Worm (Caenorhabditis elegans): ENCODE measurements around the gene ptr-8.

Gene ptr-8

DNA sequence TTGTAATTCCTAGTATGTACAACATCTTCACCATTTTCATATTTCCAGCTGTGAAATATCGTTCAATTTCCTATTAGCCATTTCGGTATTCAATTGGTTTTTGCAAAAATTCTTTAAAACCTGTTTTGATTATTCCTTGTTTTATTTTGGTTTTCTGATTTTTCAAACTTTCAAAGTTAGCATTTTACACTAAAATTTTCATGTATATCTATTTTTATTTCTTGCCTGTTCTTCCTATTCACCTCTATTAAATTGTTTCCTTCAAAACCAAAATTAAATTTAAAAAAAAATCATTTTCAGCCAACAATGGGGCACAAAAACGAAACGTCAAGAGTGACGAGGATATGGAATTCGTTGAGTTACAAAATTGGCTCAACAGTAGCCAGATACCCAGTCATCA lies at the start of gene ptr-8:
ptr-8 (plus strand) TSS at position 301 of the 400 bp plus-strand sequence.
- no peak for TF ChIP-seq T22C8.4 (GFP tag; IDR thresholded peaks at IDR 0.05)
- TF ChIP-seq ztf-29 (GFP tag; IDR thresholded peaks at IDR 0.05): no peak
- no peak for TF ChIP-seq cog-1 (tag; optimal IDR thresholded peaks at IDR 0.05)
- no peak for TF ChIP-seq ztf-23 (GFP tag; IDR thresholded peaks at IDR 0.05)
- no peak for TF ChIP-seq klf-2 (GFP tag; conservative IDR thresholded peaks at IDR 0.05)
- TF ChIP-seq tab-1 (GFP tag; IDR thresholded peaks at IDR 0.05): no peak

DNA sequence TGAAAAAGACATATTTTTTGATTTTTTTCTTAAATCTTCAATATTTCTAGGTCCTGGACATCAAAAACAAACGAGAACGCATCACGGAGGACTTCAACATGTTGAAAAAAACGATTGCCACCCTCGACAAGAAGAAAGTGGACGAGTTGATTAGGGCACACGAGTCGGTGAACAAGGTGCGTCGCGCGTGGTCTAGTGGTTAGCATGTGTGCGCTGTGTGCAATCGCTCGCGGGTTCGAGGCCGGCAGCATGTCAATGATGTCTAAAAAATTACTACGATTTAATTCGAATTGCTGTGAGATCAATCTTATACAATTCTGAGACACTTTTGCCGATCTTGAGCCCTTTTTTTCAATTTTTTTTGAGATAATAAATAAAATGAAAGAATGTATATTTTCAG lies 49.0 kb upstream of the ptr-8 start:
- TF ChIP-seq med-1 (GFP tag; optimal IDR thresholded peaks at IDR 0.05; ENCODE audit: insufficient read depth): peak; percentile 69
- peak; percentile 87 for TF ChIP-seq ztf-29 (GFP tag; IDR thresholded peaks at IDR 0.05)
- peak; percentile 89 for TF ChIP-seq klf-2 (GFP tag; conservative IDR thresholded peaks at IDR 0.05)
- peak; percentile 92 for TF ChIP-seq ztf-23 (GFP tag; IDR thresholded peaks at IDR 0.05)
- TF ChIP-seq T22C8.4 (GFP tag; IDR thresholded peaks at IDR 0.05): peak; percentile 93
- TF ChIP-seq flt-1 (GFP tag; IDR thresholded peaks at IDR 0.05): peak; percentile 97
- TF ChIP-seq cog-1 (tag; optimal IDR thresholded peaks at IDR 0.05): peak; percentile 92
- peak; percentile 95 for TF ChIP-seq tab-1 (GFP tag; IDR thresholded peaks at IDR 0.05)
- TF ChIP-seq ref-1 (GFP tag; conservative IDR thresholded peaks at IDR 0.05): peak; percentile 98

DNA sequence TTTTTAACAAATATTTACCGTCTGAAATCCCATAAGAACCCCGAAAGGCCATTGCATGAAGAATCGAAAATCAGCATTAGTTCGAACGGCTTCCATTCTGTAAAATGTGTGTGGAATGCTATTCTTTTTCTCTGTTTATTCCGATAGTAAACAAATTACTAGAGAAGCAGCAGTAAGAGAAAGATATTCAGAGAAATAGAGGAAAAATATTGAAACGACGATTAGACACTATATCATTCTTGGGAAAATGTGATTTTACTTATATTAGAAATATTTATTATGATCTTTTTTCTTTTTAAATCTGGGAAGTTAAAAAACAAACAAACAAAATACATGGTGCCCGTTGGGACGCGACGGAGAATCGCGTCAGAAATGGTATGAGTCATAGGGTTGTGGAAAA lies 45.6 kb upstream of the ptr-8 start, which contains the start of gene M106.8:
M106.8 (minus strand) TSS at position 101 of the 400 bp plus-strand sequence.
- TF ChIP-seq flt-1 (GFP tag; IDR thresholded peaks at IDR 0.05) (no peak), ref-1 (GFP tag; conservative IDR thresholded peaks at IDR 0.05) (no peak), cog-1 (tag; optimal IDR thresholded peaks at IDR 0.05) (no peak), ztf-29 (GFP tag; IDR thresholded peaks at IDR 0.05) (no peak), tab-1 (GFP tag; IDR thresholded peaks at IDR 0.05) (no peak), ztf-23 (GFP tag; IDR thresholded peaks at IDR 0.05) (no peak), med-1 (GFP tag; optimal IDR thresholded peaks at IDR 0.05; ENCODE audit: insufficient read depth) (no peak), T22C8.4 (GFP tag; IDR thresholded peaks at IDR 0.05) (no peak), klf-2 (GFP tag; conservative IDR thresholded peaks at IDR 0.05) (no peak)

DNA sequence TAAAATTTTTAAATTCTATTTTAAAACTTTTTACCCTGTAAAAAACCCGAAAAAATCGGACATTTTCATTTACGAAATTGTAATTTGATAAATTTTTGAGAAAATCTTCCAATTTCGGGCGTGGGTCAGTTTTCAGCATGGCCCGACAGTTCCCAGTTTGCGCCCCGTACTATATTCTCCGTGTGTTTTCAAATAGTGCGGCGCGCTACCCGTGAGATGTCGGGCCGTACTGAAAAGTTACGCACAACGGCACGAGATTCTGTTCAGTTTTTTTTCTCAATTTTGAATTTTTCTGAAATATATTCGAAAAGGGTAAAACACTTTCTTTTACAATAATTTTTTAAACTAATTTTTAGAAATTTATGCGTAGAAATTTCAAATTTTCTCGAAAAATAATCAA lies 42.0 kb upstream of the ptr-8 start:
- TF ChIP-seq ref-1 (GFP tag; conservative IDR thresholded peaks at IDR 0.05) (no peak), klf-2 (GFP tag; conservative IDR thresholded peaks at IDR 0.05) (no peak), tab-1 (GFP tag; IDR thresholded peaks at IDR 0.05) (no peak), ztf-29 (GFP tag; IDR thresholded peaks at IDR 0.05) (no peak), med-1 (GFP tag; optimal IDR thresholded peaks at IDR 0.05; ENCODE audit: insufficient read depth) (no peak), T22C8.4 (GFP tag; IDR thresholded peaks at IDR 0.05) (no peak), ztf-23 (GFP tag; IDR thresholded peaks at IDR 0.05) (no peak), flt-1 (GFP tag; IDR thresholded peaks at IDR 0.05) (no peak), cog-1 (tag; optimal IDR thresholded peaks at IDR 0.05) (no peak)

DNA sequence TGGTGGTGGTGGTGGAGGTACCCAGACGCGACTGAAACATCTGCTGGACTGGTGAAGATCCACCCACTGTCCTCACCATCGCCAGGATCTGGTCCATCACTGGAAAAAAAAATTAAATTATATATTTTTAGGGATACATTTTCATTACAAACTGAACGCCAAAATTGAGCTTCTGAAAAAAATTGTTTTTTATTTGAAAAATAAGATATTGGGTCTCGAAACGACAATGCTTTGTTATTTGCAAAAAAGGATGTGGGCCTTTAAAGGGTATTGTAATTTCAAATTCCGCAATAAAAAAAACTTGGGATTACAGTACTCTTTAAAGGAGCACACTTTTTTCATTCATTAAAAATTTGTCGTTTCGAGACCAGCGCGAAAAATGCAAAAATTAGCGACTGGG lies 39.2 kb upstream of the ptr-8 start, which contains the start of gene M106.2:
M106.2 (minus strand) TSS at position 101 of the 400 bp plus-strand sequence.
- TF ChIP-seq flt-1 (GFP tag; IDR thresholded peaks at IDR 0.05): no peak
- no peak for TF ChIP-seq klf-2 (GFP tag; conservative IDR thresholded peaks at IDR 0.05)
- no peak for TF ChIP-seq ref-1 (GFP tag; conservative IDR thresholded peaks at IDR 0.05)
- no peak for TF ChIP-seq ztf-29 (GFP tag; IDR thresholded peaks at IDR 0.05)
- no peak for TF ChIP-seq cog-1 (tag; optimal IDR thresholded peaks at IDR 0.05)
- no peak for TF ChIP-seq ztf-23 (GFP tag; IDR thresholded peaks at IDR 0.05)
- no peak for TF ChIP-seq T22C8.4 (GFP tag; IDR thresholded peaks at IDR 0.05)
- no peak for TF ChIP-seq tab-1 (GFP tag; IDR thresholded peaks at IDR 0.05)

DNA sequence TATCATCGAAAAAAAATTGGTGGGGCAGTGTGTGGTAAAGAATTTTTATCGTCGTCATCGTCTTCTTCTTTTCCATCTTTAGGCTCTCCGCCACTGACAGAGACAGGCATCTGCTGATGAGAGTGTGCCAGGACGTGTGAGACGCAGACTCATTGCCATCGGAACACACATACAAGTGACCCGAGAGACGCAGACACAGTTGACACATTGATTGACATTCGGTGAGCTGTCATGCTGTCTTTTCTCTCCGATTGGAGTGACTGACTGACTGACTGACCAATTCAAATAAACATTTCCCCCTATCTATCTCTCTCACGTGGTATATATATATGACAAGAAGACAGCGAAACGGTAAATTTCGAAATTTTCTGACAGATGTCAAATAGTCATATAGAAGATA lies 38.0 kb upstream of the ptr-8 start:
- TF ChIP-seq T22C8.4 (GFP tag; IDR thresholded peaks at IDR 0.05): no peak
- no peak for TF ChIP-seq ztf-23 (GFP tag; IDR thresholded peaks at IDR 0.05)
- TF ChIP-seq med-1 (GFP tag; optimal IDR thresholded peaks at IDR 0.05; ENCODE audit: insufficient read depth): no peak
- TF ChIP-seq flt-1 (GFP tag; IDR thresholded peaks at IDR 0.05): no peak
- no peak for TF ChIP-seq ref-1 (GFP tag; conservative IDR thresholded peaks at IDR 0.05)
- peak; percentile 68 for TF ChIP-seq cog-1 (tag; optimal IDR thresholded peaks at IDR 0.05)
- TF ChIP-seq tab-1 (GFP tag; IDR thresholded peaks at IDR 0.05): no peak
- TF ChIP-seq klf-2 (GFP tag; conservative IDR thresholded peaks at IDR 0.05): no peak
- no peak for TF ChIP-seq ztf-29 (GFP tag; IDR thresholded peaks at IDR 0.05)

DNA sequence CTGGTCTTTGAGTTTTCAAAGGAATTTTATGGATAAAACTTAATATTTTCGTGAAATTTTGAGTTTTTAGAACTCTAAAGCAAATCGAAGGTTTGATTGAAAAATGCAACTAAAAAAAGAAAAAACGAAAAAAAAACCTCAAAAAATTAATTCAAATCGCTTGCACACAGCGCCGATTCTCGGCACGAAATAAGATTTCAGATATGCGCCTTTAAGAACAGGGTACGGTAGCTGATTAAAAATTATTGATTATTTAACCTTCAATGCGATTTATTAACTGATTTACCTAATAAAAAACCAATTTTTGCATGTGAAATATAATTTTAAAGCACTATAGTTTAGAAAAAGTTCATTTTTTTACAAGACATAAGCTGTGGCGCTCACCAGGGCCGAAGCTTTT lies 36.2 kb upstream of the ptr-8 start:
- no peak for TF ChIP-seq T22C8.4 (GFP tag; IDR thresholded peaks at IDR 0.05)
- TF ChIP-seq flt-1 (GFP tag; IDR thresholded peaks at IDR 0.05): no peak
- TF ChIP-seq ztf-29 (GFP tag; IDR thresholded peaks at IDR 0.05): no peak
- TF ChIP-seq tab-1 (GFP tag; IDR thresholded peaks at IDR 0.05): no peak
- TF ChIP-seq klf-2 (GFP tag; conservative IDR thresholded peaks at IDR 0.05): no peak
- TF ChIP-seq med-1 (GFP tag; optimal IDR thresholded peaks at IDR 0.05; ENCODE audit: insufficient read depth): no peak
- TF ChIP-seq ztf-23 (GFP tag; IDR thresholded peaks at IDR 0.05): no peak
- no peak for TF ChIP-seq cog-1 (tag; optimal IDR thresholded peaks at IDR 0.05)
- TF ChIP-seq ref-1 (GFP tag; conservative IDR thresholded peaks at IDR 0.05): no peak

DNA sequence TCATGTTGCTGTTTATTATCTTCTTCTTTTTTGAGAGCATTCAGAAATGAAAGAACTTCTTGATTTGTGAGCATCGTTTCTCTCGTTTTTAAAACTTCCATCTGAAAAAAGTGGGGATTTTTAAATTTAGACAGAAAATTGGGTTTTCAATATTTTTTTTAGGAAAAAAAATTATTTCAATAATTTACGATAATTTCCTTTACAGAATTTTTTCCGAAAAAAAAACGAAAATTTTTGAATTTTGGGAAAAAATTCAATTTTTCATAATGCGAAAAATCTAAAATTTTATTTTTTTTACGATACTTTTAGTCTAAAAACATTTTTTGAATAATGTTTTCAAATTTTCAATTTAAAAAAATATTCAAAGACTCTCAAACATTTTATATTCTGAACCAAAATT lies 32.0 kb upstream of the ptr-8 start, which contains the start of gene M106.7:
M106.7 (minus strand) TSS at position 101 of the 400 bp plus-strand sequence.
- TF ChIP-seq flt-1 (GFP tag; IDR thresholded peaks at IDR 0.05) (no peak), klf-2 (GFP tag; conservative IDR thresholded peaks at IDR 0.05) (no peak), tab-1 (GFP tag; IDR thresholded peaks at IDR 0.05) (no peak), T22C8.4 (GFP tag; IDR thresholded peaks at IDR 0.05) (no peak), ref-1 (GFP tag; conservative IDR thresholded peaks at IDR 0.05) (no peak), med-1 (GFP tag; optimal IDR thresholded peaks at IDR 0.05; ENCODE audit: insufficient read depth) (no peak), ztf-29 (GFP tag; IDR thresholded peaks at IDR 0.05) (no peak), ztf-23 (GFP tag; IDR thresholded peaks at IDR 0.05) (no peak), cog-1 (tag; optimal IDR thresholded peaks at IDR 0.05) (no peak)

DNA sequence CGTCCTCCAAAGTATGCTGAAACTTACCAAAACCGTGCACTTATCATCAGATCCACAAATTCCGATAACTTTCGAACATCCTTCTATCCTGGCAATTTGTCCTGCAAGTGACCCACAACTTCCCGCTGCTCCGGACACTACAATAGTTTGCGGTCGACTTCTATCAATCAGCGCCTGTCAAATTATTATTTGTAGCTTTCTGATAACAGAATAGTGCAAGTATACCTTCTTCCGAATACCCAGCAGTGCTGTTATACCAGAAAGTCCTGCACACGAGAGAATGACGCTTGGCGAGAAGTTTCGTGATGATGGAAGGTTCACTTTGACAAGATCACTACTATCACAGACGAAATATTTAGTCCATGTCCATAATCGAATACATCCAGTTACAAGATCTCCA lies 29.7 kb upstream of the ptr-8 start:
- TF ChIP-seq med-1 (GFP tag; optimal IDR thresholded peaks at IDR 0.05; ENCODE audit: insufficient read depth) (no peak), T22C8.4 (GFP tag; IDR thresholded peaks at IDR 0.05) (no peak), ztf-29 (GFP tag; IDR thresholded peaks at IDR 0.05) (no peak), ztf-23 (GFP tag; IDR thresholded peaks at IDR 0.05) (no peak), ref-1 (GFP tag; conservative IDR thresholded peaks at IDR 0.05) (no peak), klf-2 (GFP tag; conservative IDR thresholded peaks at IDR 0.05) (no peak), flt-1 (GFP tag; IDR thresholded peaks at IDR 0.05) (no peak), tab-1 (GFP tag; IDR thresholded peaks at IDR 0.05) (no peak), cog-1 (tag; optimal IDR thresholded peaks at IDR 0.05) (no peak)

DNA sequence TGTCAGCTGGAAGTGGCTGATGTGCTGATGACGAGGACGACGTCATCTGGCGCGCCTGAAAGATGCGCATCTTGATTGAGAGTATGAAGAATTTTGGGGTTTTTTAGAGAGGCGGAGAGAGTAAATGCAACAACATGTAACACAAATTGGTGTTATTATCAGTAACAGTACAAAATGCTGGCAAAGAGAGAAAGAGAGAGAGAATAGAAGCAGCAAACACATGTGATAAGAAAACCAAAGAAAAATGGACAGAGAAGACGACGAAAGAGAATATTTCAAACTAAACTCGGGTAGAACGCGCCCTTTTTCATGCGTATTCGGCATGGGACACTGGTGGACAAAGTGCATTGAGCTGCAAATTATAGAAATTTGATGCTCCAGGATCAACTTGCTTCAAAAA lies 28.2 kb upstream of the ptr-8 start, which contains the start of gene M106.3:
M106.3 (minus strand) TSS at position 70 of the 400 bp plus-strand sequence.
- TF ChIP-seq ref-1 (GFP tag; conservative IDR thresholded peaks at IDR 0.05) (no peak), ztf-23 (GFP tag; IDR thresholded peaks at IDR 0.05) (no peak), ztf-29 (GFP tag; IDR thresholded peaks at IDR 0.05) (no peak), flt-1 (GFP tag; IDR thresholded peaks at IDR 0.05) (no peak), cog-1 (tag; optimal IDR thresholded peaks at IDR 0.05) (no peak), klf-2 (GFP tag; conservative IDR thresholded peaks at IDR 0.05) (no peak), T22C8.4 (GFP tag; IDR thresholded peaks at IDR 0.05) (no peak), tab-1 (GFP tag; IDR thresholded peaks at IDR 0.05) (no peak), med-1 (GFP tag; optimal IDR thresholded peaks at IDR 0.05; ENCODE audit: insufficient read depth) (no peak)

All from whole organism, midembryonic.